Fruit fly (Drosophila melanogaster): ENCODE data around the gene REG.

DNA sequence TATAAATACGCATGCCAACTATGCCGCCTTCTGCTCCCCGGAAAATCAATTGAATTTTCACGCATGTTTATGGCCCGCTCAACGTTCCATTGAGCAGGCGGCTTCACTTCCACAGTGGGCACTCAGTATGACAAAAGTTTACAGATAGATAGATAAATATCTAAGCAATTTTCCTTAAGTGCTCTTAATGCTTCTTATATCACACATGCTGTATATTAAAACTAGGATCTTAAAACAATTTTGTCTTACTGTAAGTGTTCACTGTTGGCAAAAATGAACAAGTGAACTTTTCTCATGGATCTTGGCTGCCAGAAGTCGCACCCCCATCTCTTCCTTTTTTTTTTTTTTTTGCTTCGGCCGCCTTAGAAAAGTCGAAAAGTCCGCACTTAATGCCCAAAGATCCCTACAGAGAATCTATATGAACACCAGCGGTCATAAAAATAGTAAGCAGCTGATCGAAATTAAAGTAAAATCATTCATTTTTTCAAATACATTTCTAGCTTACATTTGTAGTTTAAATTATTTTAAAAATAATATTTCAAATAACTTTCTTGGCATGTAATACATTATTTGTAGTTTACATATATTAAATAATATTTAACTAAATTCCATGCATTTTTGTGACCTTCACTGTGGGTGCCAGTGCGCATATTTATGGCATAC lies 41.1 kb downstream of the REG start:
- TF ChIP-seq Clk (GFP tag; optimal IDR thresholded peaks at IDR 0.05) (no peak), Hr96 (GFP tag; optimal IDR thresholded peaks at IDR 0.05) (no peak), Mnt (GFP tag; optimal IDR thresholded peaks at IDR 0.05) (no peak), CG7101 (tag; optimal IDR thresholded peaks at IDR 0.05) (no peak), cic (GFP tag; optimal IDR thresholded peaks at IDR 0.05) (no peak)
